Fruit fly (Drosophila melanogaster): ENCODE results near the gene CG31183.
A peak's percentile ranks its signal among the peaks of the same experiment; 100 is the strongest.

The CG31183 gene

dm6 chr3R:15859896-15860295 lies 15.8 kb downstream of the CG31183 start, which contains the start of gene CG9632:
Gene CG9632, plus strand, starts transcription at chr3R:15860196.
- TF ChIP-seq dsx (GFP tag; optimal IDR thresholded peaks at IDR 0.05; ENCODE audit: poor library complexity, severe bottlenecking) (no peak), CG6276 (GFP tag; optimal IDR thresholded peaks at IDR 0.05) (no peak), CG6854 (GFP tag; optimal IDR thresholded peaks at IDR 0.05) (no peak)

dm6 chr3R:15857189-15857767 lies 18.5 kb downstream of the CG31183 start, which contains the start of gene Hmt-1:
Gene Hmt-1, minus strand, starts transcription at chr3R:15857470.
- TF ChIP-seq CG11902 (GFP tag; optimal IDR thresholded peaks at IDR 0.05), result no peak
- no peak for TF ChIP-seq Hr38 (GFP tag; optimal IDR thresholded peaks at IDR 0.05)
- TF ChIP-seq fd59A (GFP tag; optimal IDR thresholded peaks at IDR 0.05), result no peak
- TF ChIP-seq svp (GFP tag), result peak; percentile 95

dm6 chr3R:15853347-15853746 lies 22.4 kb downstream of the CG31183 start, which contains the start of gene cv-d:
Gene cv-d, minus strand, starts transcription at chr3R:15853581.
- TF ChIP-seq CG6276 (GFP tag; optimal IDR thresholded peaks at IDR 0.05), result no peak
- TF ChIP-seq Hr4 (GFP tag; optimal IDR thresholded peaks at IDR 0.05), result no peak
- TF ChIP-seq vri (GFP tag; optimal IDR thresholded peaks at IDR 0.05), result peak; percentile 4
- no peak for TF ChIP-seq Eip75B (GFP tag; optimal IDR thresholded peaks at IDR 0.05)
- TF ChIP-seq CG3919 (GFP tag; optimal IDR thresholded peaks at IDR 0.05), result no peak
- no peak for TF ChIP-seq Sox14 (GFP tag; optimal IDR thresholded peaks at IDR 0.05)
- TF ChIP-seq CG6792 (GFP tag; optimal IDR thresholded peaks at IDR 0.05), result no peak
- peak; percentile 88 for TF ChIP-seq svp (GFP tag)
- no peak for TF ChIP-seq Lpt (GFP tag; optimal IDR thresholded peaks at IDR 0.05)
- no peak for TF ChIP-seq CG8632 (GFP tag; optimal IDR thresholded peaks at IDR 0.05)
- TF ChIP-seq CG6163 (GFP tag; IDR thresholded peaks at IDR 0.05), result no peak
- TF ChIP-seq fd59A (GFP tag; optimal IDR thresholded peaks at IDR 0.05), result no peak
- no peak for TF ChIP-seq dac (GFP tag; optimal IDR thresholded peaks at IDR 0.05)
- no peak for TF ChIP-seq dsx (GFP tag; optimal IDR thresholded peaks at IDR 0.05; ENCODE audit: poor library complexity, severe bottlenecking)

DNA sequence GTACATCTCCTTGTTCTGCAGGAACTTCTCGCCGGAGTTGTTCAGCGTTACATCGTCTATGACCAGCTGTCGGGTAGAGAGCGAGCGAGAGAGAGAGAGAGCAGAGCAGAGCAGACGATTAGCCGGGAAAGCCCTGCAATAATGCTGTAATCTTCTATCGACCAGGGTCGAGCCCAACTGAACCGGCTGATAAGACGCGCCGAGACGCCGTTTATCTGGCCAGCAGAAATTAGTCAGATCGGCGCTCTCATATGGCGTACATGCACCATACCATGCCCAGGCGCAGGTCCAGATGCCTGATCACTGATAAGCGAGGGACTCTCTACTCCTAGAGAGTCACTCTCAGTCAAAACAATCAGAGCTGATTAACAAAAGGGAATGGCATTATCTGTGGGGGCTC lies 23.8 kb downstream of the CG31183 start:
- TF ChIP-seq pdm3 (GFP tag; optimal IDR thresholded peaks at IDR 0.05), result no peak
- TF ChIP-seq fd59A (GFP tag; optimal IDR thresholded peaks at IDR 0.05), result no peak
- TF ChIP-seq vri (GFP tag; optimal IDR thresholded peaks at IDR 0.05), result peak; percentile 51
- TF ChIP-seq svp (GFP tag), result peak; percentile 97

DNA sequence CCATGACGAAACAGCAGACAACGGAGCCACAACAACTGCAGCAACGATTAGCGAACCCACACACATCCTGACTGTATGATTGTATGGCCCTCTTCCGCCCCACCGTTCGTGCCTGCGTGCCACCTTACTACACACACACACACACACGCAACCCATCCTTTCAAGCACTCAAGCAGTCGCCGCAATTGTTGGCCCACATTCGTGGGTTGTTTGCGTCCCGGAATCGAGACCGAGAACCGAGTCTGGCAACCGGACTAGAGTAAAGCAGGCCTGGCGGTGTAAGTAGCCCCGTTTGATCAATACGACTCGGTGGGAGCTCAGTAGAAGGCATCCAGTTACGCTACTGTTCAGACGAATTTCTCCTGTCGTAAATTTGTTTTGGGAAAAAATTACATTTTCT lies 29.5 kb downstream of the CG31183 start, which contains the start of gene CG4546:
CG4546 (plus strand) TSS at position 301 of the 400 bp plus-strand sequence.
- TF ChIP-seq CG6808 (GFP tag; optimal IDR thresholded peaks at IDR 0.05) (no peak), CG6792 (GFP tag; optimal IDR thresholded peaks at IDR 0.05) (no peak), CG7368 (GFP tag; optimal IDR thresholded peaks at IDR 0.05) (no peak), CG11294 (GFP tag; IDR thresholded peaks at IDR 0.05) (no peak), CG3919 (GFP tag; optimal IDR thresholded peaks at IDR 0.05) (no peak), CG32006 (GFP tag; optimal IDR thresholded peaks at IDR 0.05) (no peak), CG6276 (GFP tag; optimal IDR thresholded peaks at IDR 0.05) (no peak), CG1621 (tag; optimal IDR thresholded peaks at IDR 0.05) (no peak), CG3032 (tag; optimal IDR thresholded peaks at IDR 0.05) (no peak), Sox14 (GFP tag; optimal IDR thresholded peaks at IDR 0.05) (no peak)

DNA sequence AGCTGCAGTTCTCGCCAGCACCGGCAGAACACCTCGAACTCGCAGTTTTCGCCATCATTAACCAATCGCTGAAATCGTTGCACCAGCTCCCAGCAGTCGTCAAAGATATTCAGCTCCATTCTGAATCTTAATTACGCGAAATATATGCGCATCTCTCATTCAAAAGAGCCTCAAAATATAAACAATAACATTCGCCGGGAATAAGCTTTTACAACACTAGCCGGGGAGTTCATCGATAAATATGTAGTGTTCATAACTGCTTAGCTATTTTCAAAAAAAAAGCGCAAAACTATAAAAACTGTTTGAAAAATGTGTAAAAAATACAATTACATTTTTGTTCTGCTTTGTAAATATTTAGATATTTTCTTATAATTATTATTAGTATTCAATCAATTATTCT lies 36.4 kb downstream of the CG31183 start, which contains the start of gene Pbp45:
Pbp45 (minus strand) TSS at position 222 of the 400 bp plus-strand sequence.
- no peak for TF ChIP-seq CG11294 (GFP tag; IDR thresholded peaks at IDR 0.05)
- TF ChIP-seq Hr4 (GFP tag; optimal IDR thresholded peaks at IDR 0.05), result no peak
- TF ChIP-seq CG8632 (GFP tag; optimal IDR thresholded peaks at IDR 0.05), result no peak
- TF ChIP-seq CG32006 (GFP tag; optimal IDR thresholded peaks at IDR 0.05), result no peak
- TF ChIP-seq CG6276 (GFP tag; optimal IDR thresholded peaks at IDR 0.05), result no peak
- TF ChIP-seq CG3032 (tag; optimal IDR thresholded peaks at IDR 0.05), result no peak
- TF ChIP-seq spab (GFP tag; optimal IDR thresholded peaks at IDR 0.05), result no peak
- TF ChIP-seq eg (GFP tag; IDR thresholded peaks at IDR 0.05), result no peak
- no peak for TF ChIP-seq CG7368 (GFP tag; optimal IDR thresholded peaks at IDR 0.05)
- TF ChIP-seq CG6792 (GFP tag; optimal IDR thresholded peaks at IDR 0.05), result no peak
- TF ChIP-seq Eip75B (GFP tag; optimal IDR thresholded peaks at IDR 0.05), result no peak
- no peak for TF ChIP-seq Eip78C (GFP tag)

All from whole organism, prepupa.